Fruit fly (Drosophila melanogaster) whole organism, embryonic: ENCODE results near the gene RhoGEF4.

Experiments
- Atf-2 ChIP-seq: fragments of 200-800 bp; sonication (Bioruptor generic); optimal IDR thresholded peaks from 2 replicates; lab custom pipeline; 2016; ENCODE audit warnings: missing biosample characterization, missing genetic modification characterization
- Blimp-1 ChIP-seq: fragments of 200-800 bp; sonication (Bioruptor generic); optimal IDR thresholded peaks from 3 replicates; lab custom pipeline; 2018; ENCODE audit warnings: missing biosample characterization, missing genetic modification characterization, mild to moderate bottlenecking, moderate library complexity, missing genetic modification reagents
- CG14014 ChIP-seq: fragments of 200-800 bp; sonication (Bioruptor generic); IDR thresholded peaks from 2 replicates; pipeline ENCODE4 v1.3.6; 2022; ENCODE audit warnings: missing biosample characterization, missing genetic modification characterization
- CG14050 ChIP-seq: fragments of 200-800 bp; sonication (Bioruptor generic); IDR thresholded peaks from 3 replicates; pipeline ENCODE4 v1.3.6; 2022; ENCODE audit warnings: missing biosample characterization, missing genetic modification characterization
- CG14710 ChIP-seq: fragments of 200-800 bp; sonication (Bioruptor generic); optimal IDR thresholded peaks from 3 replicates; lab custom pipeline; 2019; ENCODE audit warnings: missing biosample characterization, mild to moderate bottlenecking, missing genetic modification characterization, moderate library complexity
- CG1602 ChIP-seq: fragments of 200-800 bp; sonication (Bioruptor generic); optimal IDR thresholded peaks from 3 replicates; lab custom pipeline; 2016; ENCODE audit warnings: missing biosample characterization, missing genetic modification characterization
- CG18599 ChIP-seq: fragments of 200-800 bp; sonication (Bioruptor generic); optimal IDR thresholded peaks from 3 replicates; lab custom pipeline; 2017; ENCODE audit warnings: missing biosample characterization, missing genetic modification characterization, mild to moderate bottlenecking, moderate library complexity, missing genetic modification reagents
- CG2120 ChIP-seq: fragments of 200-800 bp; sonication (Bioruptor generic); optimal IDR thresholded peaks from 3 replicates; lab custom pipeline; 2016; ENCODE audit warnings: missing biosample characterization, missing genetic modification characterization
- CG2889 ChIP-seq: fragments of 200-800 bp; sonication (Bioruptor generic); IDR thresholded peaks from 3 replicates; pipeline ENCODE4 v1.3.6; 2022; ENCODE audit warnings: missing biosample characterization, missing genetic modification characterization
- CG30020 ChIP-seq: fragments of 200-800 bp; optimal IDR thresholded peaks from 2 replicates; lab custom pipeline; 2019; ENCODE audit warnings: missing biosample characterization, mild to moderate bottlenecking, missing genetic modification characterization, moderate library complexity
- CG30431 ChIP-seq: fragments of 200-800 bp; sonication (Bioruptor generic); optimal IDR thresholded peaks from 2 replicates; lab custom pipeline; 2017; ENCODE audit warnings: missing biosample characterization, missing genetic modification characterization
- CG4424 ChIP-seq: fragments of 200-800 bp; sonication (Bioruptor generic); optimal IDR thresholded peaks from 3 replicates; lab custom pipeline; 2016; ENCODE audit warnings: missing biosample characterization, missing genetic modification characterization
- CG6813 ChIP-seq: fragments of 200-800 bp; sonication (Bioruptor generic); optimal IDR thresholded peaks from 2 replicates; lab custom pipeline; 2017; ENCODE audit warnings: missing biosample characterization, missing genetic modification characterization, mild to moderate bottlenecking, moderate library complexity, missing genetic modification reagents
- CG8281 ChIP-seq: fragments of 200-800 bp; sonication (Bioruptor generic); optimal IDR thresholded peaks from 2 replicates; lab custom pipeline; 2018; ENCODE audit warnings: missing biosample characterization, mild to moderate bottlenecking, missing genetic modification characterization, moderate library complexity
- CG8765 ChIP-seq: fragments of 200-800 bp; sonication (Bioruptor generic); IDR thresholded peaks from 2 replicates; pipeline ENCODE4 v1.3.6; 2022; ENCODE audit warnings: missing biosample characterization, missing genetic modification characterization
- CG9932 ChIP-seq: fragments of 200-800 bp; sonication (Bioruptor generic); IDR thresholded peaks from 2 replicates; pipeline ENCODE4 v1.3.6; 2022; ENCODE audit warnings: missing biosample characterization, missing genetic modification characterization
- D ChIP-seq, 2 experiments: fragments of 200-800 bp in 1 of 2; fragments of >200 bp in 1 of 2; sonication (Bioruptor generic) in 1 of 2; optimal IDR thresholded peaks; 2 replicates in 1 of 2; 3 replicates in 1 of 2; lab custom pipeline; 2017; ENCODE audit warnings: mild to moderate bottlenecking in 1 of 2, missing biosample characterization in 1 of 2, missing genetic modification characterization in 1 of 2, missing genetic modification reagents in 1 of 2
- D19A ChIP-seq: fragments of 200-800 bp; optimal IDR thresholded peaks from 3 replicates; lab custom pipeline; 2019; ENCODE audit warnings: missing biosample characterization, mild to moderate bottlenecking, missing genetic modification characterization, moderate library complexity
- Dfd ChIP-seq, 2 experiments: fragments of >200 bp; optimal IDR thresholded peaks; 2 replicates each; lab custom pipeline; 2017; ENCODE audit warnings: missing biosample characterization in 2 of 2, missing genetic modification characterization in 2 of 2
- E2f2 ChIP-seq: fragments of 200-800 bp; sonication (Bioruptor generic); IDR thresholded peaks from 2 replicates; pipeline ENCODE4 v1.3.6; 2022; ENCODE audit warnings: missing biosample characterization, missing genetic modification characterization
- Ets97D ChIP-seq: fragments of 200-800 bp; sonication (Bioruptor generic); optimal IDR thresholded peaks from 3 replicates; lab custom pipeline; 2016; ENCODE audit warnings: missing biosample characterization, missing genetic modification characterization
- Fer3 ChIP-seq: fragments of 200-800 bp; sonication (Bioruptor generic); optimal IDR thresholded peaks from 2 replicates; lab custom pipeline; 2018; ENCODE audit warnings: missing biosample characterization, mild to moderate bottlenecking, missing genetic modification characterization, moderate library complexity
- H15 ChIP-seq: fragments of 200-800 bp; sonication (Bioruptor generic); IDR thresholded peaks from 3 replicates; pipeline ENCODE4 v1.3.6; 2022; ENCODE audit warnings: missing biosample characterization, missing genetic modification characterization
- H2.0 ChIP-seq: fragments of 200-800 bp; sonication (Bioruptor generic); IDR thresholded peaks from 2 replicates; pipeline ENCODE4 v1.3.6; 2022; ENCODE audit warnings: missing biosample characterization, missing genetic modification characterization
- Hr39 ChIP-seq: fragments of >200 bp; optimal IDR thresholded peaks from 2 replicates; lab custom pipeline; 2017
- Mrtf ChIP-seq: fragments of 200-800 bp; sonication (Bioruptor generic); IDR thresholded peaks from 3 replicates; pipeline ENCODE4 v1.3.6; 2022; ENCODE audit warnings: missing biosample characterization, missing genetic modification characterization
- Opbp ChIP-seq: fragments of 200-800 bp; sonication (Bioruptor generic); IDR thresholded peaks from 3 replicates; pipeline ENCODE4 v1.3.6; 2022; ENCODE audit warnings: missing biosample characterization, missing genetic modification characterization; ENCODE audit not compliant: partially characterized antibody
- Optix ChIP-seq: fragments of 200-800 bp; sonication (Bioruptor generic); IDR thresholded peaks from 3 replicates; pipeline ENCODE4 v1.3.6; 2022; ENCODE audit warnings: missing biosample characterization, missing genetic modification characterization
- Rx ChIP-seq: fragments of 200-800 bp; sonication (Bioruptor generic); IDR thresholded peaks from 2 replicates; pipeline ENCODE4 v1.3.6; 2022; ENCODE audit warnings: missing biosample characterization, missing genetic modification characterization
- TFAM ChIP-seq: fragments of 200-800 bp; sonication (Bioruptor generic); optimal IDR thresholded peaks from 2 replicates; lab custom pipeline; 2017; ENCODE audit warnings: missing biosample characterization, missing genetic modification characterization, inconsistent platforms
- Vsx1 ChIP-seq: fragments of 200-800 bp; sonication (Bioruptor generic); optimal IDR thresholded peaks from 2 replicates; lab custom pipeline; 2017; ENCODE audit warnings: missing biosample characterization, mild to moderate bottlenecking, missing genetic modification characterization, missing genetic modification reagents
- Xbp1 ChIP-seq: fragments of 200-800 bp; sonication (Bioruptor generic); optimal IDR thresholded peaks from 3 replicates; lab custom pipeline; 2016; ENCODE audit warnings: missing biosample characterization, mild to moderate bottlenecking, missing genetic modification characterization
- ara ChIP-seq: fragments of 200-800 bp; sonication (Bioruptor generic); IDR thresholded peaks from 2 replicates; pipeline ENCODE4 v1.3.6; 2022; ENCODE audit warnings: missing biosample characterization, missing genetic modification characterization
- bab2 ChIP-seq: fragments of 200-800 bp; sonication (Bioruptor generic); optimal IDR thresholded peaks from 2 replicates; lab custom pipeline; 2016; ENCODE audit warnings: missing biosample characterization, missing genetic modification characterization
- crol ChIP-seq: fragments of 200-800 bp; sonication (Bioruptor generic); IDR thresholded peaks from 2 replicates; pipeline ENCODE4 v1.3.6; 2022; ENCODE audit warnings: missing biosample characterization, missing genetic modification characterization
- dan ChIP-seq: fragments of 200-800 bp; sonication (Bioruptor generic); IDR thresholded peaks from 2 replicates; pipeline ENCODE4 v1.3.6; 2022; ENCODE audit warnings: missing biosample characterization, missing genetic modification characterization
- dpn ChIP-seq, 2 experiments: fragments of 200-800 bp; sonication (Bioruptor generic); optimal IDR thresholded peaks; 3 replicates each; lab custom pipeline; 2016; ENCODE audit warnings: missing biosample characterization in 2 of 2, missing genetic modification characterization in 2 of 2
- en ChIP-seq: fragments of 200-800 bp; sonication (Bioruptor generic); optimal IDR thresholded peaks from 2 replicates; lab custom pipeline; 2016; ENCODE audit warnings: missing biosample characterization, missing genetic modification characterization
- gsb-n ChIP-seq: fragments of 200-800 bp; sonication (Bioruptor generic); optimal IDR thresholded peaks from 3 replicates; lab custom pipeline; 2018; ENCODE audit warnings: missing biosample characterization, mild to moderate bottlenecking, missing genetic modification characterization
- hth ChIP-seq: fragments of >200 bp; optimal IDR thresholded peaks from 2 replicates; lab custom pipeline; 2017; ENCODE audit warnings: inconsistent platforms
- lmd ChIP-seq: fragments of 200-800 bp; sonication (Bioruptor generic); IDR thresholded peaks from 2 replicates; pipeline ENCODE4 v1.3.6; 2022; ENCODE audit warnings: missing biosample characterization, missing genetic modification characterization
- nmo ChIP-seq: fragments of 200-800 bp; sonication (Bioruptor generic); optimal IDR thresholded peaks from 2 replicates; lab custom pipeline; 2018; ENCODE audit warnings: missing biosample characterization, mild to moderate bottlenecking, missing genetic modification characterization, moderate library complexity
- phol ChIP-seq: fragments of 200-800 bp; sonication (Bioruptor generic); optimal IDR thresholded peaks from 3 replicates; lab custom pipeline; 2018; ENCODE audit warnings: missing biosample characterization, mild to moderate bottlenecking, missing genetic modification characterization, moderate library complexity
- prd ChIP-seq, 3 experiments: fragments of >200 bp in 2 of 3; fragments of 200-800 bp in 1 of 3; sonication (Bioruptor generic) in 1 of 3; optimal IDR thresholded peaks in 2 of 3; IDR thresholded peaks in 1 of 3; 2 replicates in 2 of 3; 3 replicates in 1 of 3; pipeline versions ENCODE4 v1.3.6 to Lab custom; 2017 to 2022; ENCODE audit warnings: missing biosample characterization in 1 of 3, missing genetic modification characterization in 1 of 3
- ro ChIP-seq: fragments of 200-800 bp; sonication (Bioruptor generic); IDR thresholded peaks from 2 replicates; pipeline ENCODE4 v1.3.6; 2022; ENCODE audit warnings: missing biosample characterization, missing genetic modification characterization
- schlank ChIP-seq: fragments of 200-800 bp; sonication (Bioruptor generic); optimal IDR thresholded peaks from 2 replicates; lab custom pipeline; 2018; ENCODE audit warnings: missing biosample characterization, mild to moderate bottlenecking, missing genetic modification characterization
- seq ChIP-seq: fragments of 200-800 bp; sonication (Bioruptor generic); IDR thresholded peaks from 2 replicates; pipeline ENCODE4 v1.3.6; 2022; ENCODE audit warnings: missing biosample characterization, missing genetic modification characterization
- sisA ChIP-seq: fragments of 200-800 bp; sonication (Bioruptor generic); IDR thresholded peaks from 2 replicates; pipeline ENCODE4 v1.3.6; 2022; ENCODE audit warnings: missing biosample characterization, missing genetic modification characterization
- stc ChIP-seq: fragments of 200-800 bp; sonication (Bioruptor generic); IDR thresholded peaks from 2 replicates; pipeline ENCODE4 v1.3.6; 2022; ENCODE audit warnings: missing biosample characterization, missing genetic modification characterization
- trem ChIP-seq: fragments of 200-800 bp; optimal IDR thresholded peaks from 3 replicates; lab custom pipeline; 2019; ENCODE audit warnings: missing biosample characterization, mild to moderate bottlenecking, missing genetic modification characterization, moderate library complexity
- usp ChIP-seq: fragments of >200 bp; optimal IDR thresholded peaks from 2 replicates; lab custom pipeline; 2017; ENCODE audit warnings: missing biosample characterization, missing genetic modification characterization

The RhoGEF4 gene

dm6 chr3L:7360324-7360852, 37.2 kb upstream of the RhoGEF4 start, which contains the start of gene Sec63 (continued):
- TF ChIP-seq phol = peak; percentile 82
- TF ChIP-seq schlank = no peak
- no peak for TF ChIP-seq seq
- TF ChIP-seq Hr39 (lab: Kevin White, UChicago) = no peak
- peak; percentile 88 for TF ChIP-seq Opbp (GFP tag; lab: Robert Waterston, UW)
- no peak for TF ChIP-seq D (optimal IDR thresholded peaks at IDR 0.05; lab: Kevin White, UChicago)
- peak; percentile 3 for TF ChIP-seq D (GFP tag; optimal IDR thresholded peaks at IDR 0.05; lab: Kevin White, UChicago)
- TF ChIP-seq CG6813 (GFP tag; lab: Kevin White, UChicago) = no peak
- no peak for TF ChIP-seq Blimp-1
- TF ChIP-seq prd (optimal IDR thresholded peaks at IDR 0.05; lab: Kevin White, UChicago) = no peak
- peak; percentile 77 for TF ChIP-seq prd (GFP tag; IDR thresholded peaks at IDR 0.05; lab: Robert Waterston, UW)
- TF ChIP-seq Ets97D = no peak
- TF ChIP-seq Fer3 (tag; lab: Kevin White, UChicago) = peak; percentile 16
- no peak for TF ChIP-seq D19A (tag; lab: Kevin White, UChicago)
- TF ChIP-seq crol (GFP tag; lab: Robert Waterston, UW) = peak; percentile 56
- no peak for TF ChIP-seq usp (GFP tag; lab: Kevin White, UChicago)
- no peak for TF ChIP-seq CG14710
- no peak for TF ChIP-seq CG8281 (tag; lab: Kevin White, UChicago)
- TF ChIP-seq CG30431 (GFP tag; lab: Kevin White, UChicago) = no peak
- peak; percentile 45 for TF ChIP-seq CG4424 (GFP tag; lab: Kevin White, UChicago)
- no peak for TF ChIP-seq bab2
- peak; percentile 67 for TF ChIP-seq Xbp1 (GFP tag; lab: Kevin White, UChicago)
- no peak for TF ChIP-seq TFAM
- peak; percentile 78 for TF ChIP-seq CG9932 (GFP tag; lab: Robert Waterston, UW)
- TF ChIP-seq sisA (GFP tag; lab: Robert Waterston, UW) = 0 out of 2 replicates have a peak, but pooled peaks have one; percentile 27
- TF ChIP-seq Dfd (GFP tag; optimal IDR thresholded peaks at IDR 0.05; lab: Kevin White, UChicago) = no peak
- TF ChIP-seq H2.0 = peak; percentile 47; the same call in 1 of the 2 replicates
- peak; percentile 62 for TF ChIP-seq CG18599 (GFP tag; lab: Kevin White, UChicago)
- peak; percentile 59 for TF ChIP-seq CG2120
- TF ChIP-seq lmd = peak; percentile 56; the same call in 1 of the 2 replicates
- TF ChIP-seq CG30020 (tag; lab: Kevin White, UChicago) = peak; percentile 12
- peak; percentile 54; the same call in 2 of the 3 replicates for TF ChIP-seq CG14050 (GFP tag; lab: Robert Waterston, UW)
- TF ChIP-seq stc (GFP tag; lab: Robert Waterston, UW) = 0 out of 2 replicates have a peak, but pooled peaks have one; percentile 18
- no peak for TF ChIP-seq CG2889 (GFP tag; lab: Robert Waterston, UW)
- no peak for TF ChIP-seq Optix (GFP tag; lab: Robert Waterston, UW)
- TF ChIP-seq dpn (GFP tag; optimal IDR thresholded peaks at IDR 0.05; lab: Kevin White, UChicago) = peak; percentile 41 to 63
- TF ChIP-seq Mrtf (GFP tag; lab: Robert Waterston, UW) = no peak
- no peak for TF ChIP-seq ro
- no peak for TF ChIP-seq CG8765 (GFP tag; lab: Robert Waterston, UW)
- no peak for TF ChIP-seq CG1602
- TF ChIP-seq ara (GFP tag; lab: Robert Waterston, UW) = peak; percentile 25; the same call in 1 of the 2 replicates
- TF ChIP-seq Atf-2 (GFP tag; lab: Kevin White, UChicago) = no peak
- no peak for TF ChIP-seq hth (lab: Kevin White, UChicago)
- TF ChIP-seq trem = peak; percentile 65
- peak; percentile 66 for TF ChIP-seq CG14014
- TF ChIP-seq E2f2 (GFP tag; lab: Robert Waterston, UW) = peak; percentile 53; the same call in 1 of the 2 replicates
- peak; percentile 63; the same call in 2 of the 3 replicates for TF ChIP-seq H15 (GFP tag; lab: Robert Waterston, UW)
- no peak for TF ChIP-seq Rx
- no peak for TF ChIP-seq gsb-n (tag; lab: Kevin White, UChicago)
- peak; percentile 25 for TF ChIP-seq Vsx1 (GFP tag; lab: Kevin White, UChicago)
- no peak for TF ChIP-seq en (GFP tag; lab: Kevin White, UChicago)
- TF ChIP-seq dan = no peak
- TF ChIP-seq nmo (GFP tag; lab: Kevin White, UChicago) = peak; percentile 46
